Worm (Caenorhabditis elegans): ENCODE measurements around the gene cest-1.1.

ce11 chrV:14182860-14183259 is 16.3 kb upstream of the cest-1.1 start, which contains the start of gene cest-2.3:
- no peak for TF ChIP-seq W03F9.2 (tag; optimal IDR thresholded peaks at IDR 0.05)
- no peak for TF ChIP-seq dao-5 (tag; optimal IDR thresholded peaks at IDR 0.05)
